Fruit fly (Drosophila melanogaster) whole organism, adult: ENCODE measurements around the gene CG10383.

Source experiments
- CG14711 ChIP-seq: fragments of 200-800 bp; sonication (Bioruptor generic); optimal IDR thresholded peaks from 2 replicates; lab custom pipeline; 2018; ENCODE audit warnings: missing biosample characterization, mild to moderate bottlenecking, missing genetic modification characterization, moderate library complexity
- CG1620 ChIP-seq: fragments of 200-800 bp; sonication (Bioruptor generic); optimal IDR thresholded peaks from 2 replicates; lab custom pipeline; 2016; ENCODE audit warnings: missing biosample characterization, missing genetic modification characterization
- CG5204 ChIP-seq: fragments of 200-800 bp; sonication (Bioruptor generic); optimal IDR thresholded peaks from 2 replicates; lab custom pipeline; 2016; ENCODE audit warnings: missing biosample characterization, missing genetic modification characterization

dm6 chr2L:18694724-18695105 lies 687 bp downstream of the CG10383 start:
- no peak for TF ChIP-seq CG1620 (GFP tag; lab: Kevin White, UChicago)
- no peak for TF ChIP-seq CG5204 (GFP tag; lab: Kevin White, UChicago)
- TF ChIP-seq CG14711 (tag; lab: Kevin White, UChicago) = peak; percentile 30
